Worm (Caenorhabditis elegans): ENCODE data around the gene str-220.

The str-220 gene

ce11 chrIV:7139143-7139542 lies 32.0 kb downstream of the str-220 start:
- TF ChIP-seq ceh-83 (GFP tag; optimal IDR thresholded peaks at IDR 0.05) (no peak), nhr-28 (tag; optimal IDR thresholded peaks at IDR 0.05) (no peak), tbx-8 (GFP tag; optimal IDR thresholded peaks at IDR 0.05) (no peak), pha-4 (tag; optimal IDR thresholded peaks at IDR 0.05) (no peak), lsy-2 (tag; optimal IDR thresholded peaks at IDR 0.05) (no peak), unc-120 (tag; optimal IDR thresholded peaks at IDR 0.05; ENCODE audit: poor library complexity, severe bottlenecking) (no peak), ztf-11 (tag; optimal IDR thresholded peaks at IDR 0.05) (no peak), ceh-43 (GFP tag; optimal IDR thresholded peaks at IDR 0.05) (no peak), elt-1 (tag; optimal IDR thresholded peaks at IDR 0.05; ENCODE audit: borderline replicate concordance, insufficient read depth) (no peak), zip-8 (tag; optimal IDR thresholded peaks at IDR 0.05) (no peak), unc-39 (tag; optimal IDR thresholded peaks at IDR 0.05) (no peak), blmp-1 (tag; optimal IDR thresholded peaks at IDR 0.05) (no peak), snpc-4 (tag; optimal IDR thresholded peaks at IDR 0.05) (no peak), bed-3 (GFP tag; optimal IDR thresholded peaks at IDR 0.05) (no peak), nhr-237 (tag; optimal IDR thresholded peaks at IDR 0.05) (no peak), flh-1 (GFP tag; optimal IDR thresholded peaks at IDR 0.05) (no peak), cnd-1 (tag; optimal IDR thresholded peaks at IDR 0.05) (no peak)

ce11 chrIV:7133983-7134382 lies 37.1 kb downstream of the str-220 start, which contains the start of gene mutd-1:
Gene mutd-1, minus strand, starts transcription at chrIV:7134083.
- TF ChIP-seq M03D4.4 (tag; optimal IDR thresholded peaks at IDR 0.05) (no peak), unc-39 (tag; optimal IDR thresholded peaks at IDR 0.05) (no peak), bed-3 (GFP tag; optimal IDR thresholded peaks at IDR 0.05) (no peak), sem-2 (GFP tag; optimal IDR thresholded peaks at IDR 0.05) (no peak), ceh-83 (GFP tag; optimal IDR thresholded peaks at IDR 0.05) (no peak)

- TF ChIP-seq ceh-83 (GFP tag; optimal IDR thresholded peaks at IDR 0.05) (peak; percentile 5), elt-1 (tag; optimal IDR thresholded peaks at IDR 0.05; ENCODE audit: borderline replicate concordance, insufficient read depth) (no peak), nhr-237 (tag; optimal IDR thresholded peaks at IDR 0.05) (no peak), ces-1 (GFP tag; optimal IDR thresholded peaks at IDR 0.05) (peak; percentile 92)
Observed at ce11 chrIV:7133140-7133539, 38.0 kb downstream of the str-220 start, which contains the start of gene cyn-12. Gene cyn-12, minus strand, starts transcription at chrIV:7133217.

- no peak for TF ChIP-seq flh-1 (GFP tag; optimal IDR thresholded peaks at IDR 0.05)
- no peak for TF ChIP-seq ham-2 (GFP tag; optimal IDR thresholded peaks at IDR 0.05)
- no peak for TF ChIP-seq tbx-8 (GFP tag; optimal IDR thresholded peaks at IDR 0.05)
- TF ChIP-seq ztf-11 (tag; optimal IDR thresholded peaks at IDR 0.05), result no peak
- TF ChIP-seq nhr-237 (tag; optimal IDR thresholded peaks at IDR 0.05), result no peak
- no peak for TF ChIP-seq drap-1 (GFP tag; optimal IDR thresholded peaks at IDR 0.05)
- no peak for TF ChIP-seq lin-13 (tag; optimal IDR thresholded peaks at IDR 0.05)
- no peak for TF ChIP-seq snpc-4 (tag; optimal IDR thresholded peaks at IDR 0.05)
- no peak for TF ChIP-seq ceh-83 (GFP tag; optimal IDR thresholded peaks at IDR 0.05)
- TF ChIP-seq M03D4.4 (tag; optimal IDR thresholded peaks at IDR 0.05), result no peak
- TF ChIP-seq nhr-12 (tag; optimal IDR thresholded peaks at IDR 0.05), result no peak
- TF ChIP-seq blmp-1 (tag; optimal IDR thresholded peaks at IDR 0.05), result no peak
- no peak for TF ChIP-seq pha-4 (tag; optimal IDR thresholded peaks at IDR 0.05)
- TF ChIP-seq unc-39 (tag; optimal IDR thresholded peaks at IDR 0.05), result no peak
- no peak for TF ChIP-seq ces-1 (GFP tag; optimal IDR thresholded peaks at IDR 0.05)
Observed at ce11 chrIV:7131780-7132179, 39.3 kb downstream of the str-220 start, which contains the start of gene grsp-3. Gene grsp-3, minus strand, starts transcription at chrIV:7131928.

ce11 chrIV:7121313-7122055 lies 49.6 kb downstream of the str-220 start, which contains the start of the genes C34D4.10 and str-48:
Gene C34D4.10, minus strand, starts transcription at chrIV:7121413.
Gene str-48, plus strand, starts transcription at chrIV:7122005.
- no peak for TF ChIP-seq ceh-83 (GFP tag; optimal IDR thresholded peaks at IDR 0.05)
- TF ChIP-seq ceh-39 (tag; optimal IDR thresholded peaks at IDR 0.05), result no peak
- no peak for TF ChIP-seq ces-1 (GFP tag; optimal IDR thresholded peaks at IDR 0.05)
- no peak for TF ChIP-seq elt-3 (tag; optimal IDR thresholded peaks at IDR 0.05)
- no peak for TF ChIP-seq nhr-28 (tag; optimal IDR thresholded peaks at IDR 0.05)
- TF ChIP-seq sem-2 (GFP tag; optimal IDR thresholded peaks at IDR 0.05), result no peak
- TF ChIP-seq M03D4.4 (tag; optimal IDR thresholded peaks at IDR 0.05), result no peak
- no peak for TF ChIP-seq sptf-1 (tag; optimal IDR thresholded peaks at IDR 0.05)
